Worm (Caenorhabditis elegans): Measurements from ENCODE around the gene ifa-3.

DNA sequence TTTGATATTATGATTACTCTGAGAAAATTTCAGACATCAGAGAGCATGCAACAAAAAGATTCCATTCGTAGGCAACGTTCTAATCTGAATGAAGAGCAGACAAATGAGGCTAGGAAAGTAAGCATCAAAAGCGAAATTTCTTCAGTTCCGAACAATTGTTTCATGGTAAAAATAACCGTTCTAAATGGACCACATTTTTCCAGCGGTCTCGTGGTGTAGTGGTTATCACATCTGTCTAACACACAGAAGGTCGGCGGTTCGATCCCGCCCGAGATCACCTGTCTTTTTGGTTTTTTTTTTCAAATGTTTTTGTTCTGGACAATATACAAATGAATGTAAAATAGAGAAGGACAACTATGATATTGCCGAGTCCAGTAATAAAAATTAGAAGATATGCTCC lies 30.0 kb upstream of the ifa-3 start, which contains the start of gene twk-21:
- TF ChIP-seq him-1 (tag; optimal IDR thresholded peaks at IDR 0.05) (no peak), W03F9.2 (tag; optimal IDR thresholded peaks at IDR 0.05) (no peak)

Measured in whole organism, L4/young adult.